Worm (Caenorhabditis elegans) whole organism, L4 larva: ENCODE data around the gene F49C12.3.
A peak's percentile ranks its signal among the peaks of the same experiment; 100 is the strongest.
"Not testable (repeated sequence)": the region's sequence is repeated elsewhere in the genome, so short reads cannot be mapped to it uniquely, and the experiment has no call there.

Experiments
- F26F4.8 ChIP-seq: fragments of 200-800 bp; sonication (Bioruptor generic); conservative IDR thresholded peaks from 2 replicates; pipeline ENCODE4 v1.3.6; 2022; ENCODE audit warnings: missing genetic modification characterization, missing compliant biosample characterization
- F44E2.7 ChIP-seq: fragments of 200-800 bp; sonication (Bioruptor generic); IDR thresholded peaks from 2 replicates; pipeline ENCODE4 v2.1.2; 2022; ENCODE audit warnings: missing genetic modification characterization, missing compliant biosample characterization
- R02D3.7 ChIP-seq: fragments of 150-350 bp; sonication (generic microtip); optimal IDR thresholded peaks from 3 replicates; lab custom pipeline; 2014; ENCODE audit warnings: missing biosample characterization, missing genetic modification characterization
- T26A8.4 ChIP-seq: fragments of 200-800 bp; sonication (Bioruptor generic); IDR thresholded peaks from 2 replicates; pipeline ENCODE4 v1.3.6; 2022; ENCODE audit warnings: missing genetic modification characterization, missing compliant biosample characterization
- ZK337.2 ChIP-seq: fragments of 200-800 bp; sonication (Bioruptor generic); IDR thresholded peaks from 2 replicates; pipeline ENCODE4 v1.3.6; 2022; ENCODE audit warnings: missing genetic modification reagents, missing genetic modification characterization, missing compliant biosample characterization
- ZK546.5 ChIP-seq, 2 experiments: sonication (generic microtip); optimal IDR thresholded peaks; 2 replicates each; lab custom pipeline; 2017; ENCODE audit warnings: missing biosample characterization in 2 of 2, missing genetic modification characterization in 2 of 2
- aha-1 ChIP-seq: fragments of 150-350 bp; peaks from one replicate; lab custom pipeline; 2014; ENCODE audit warnings: missing biosample characterization, missing genetic modification characterization
- aly-2 ChIP-seq: sonication (generic microtip); optimal IDR thresholded peaks from 2 replicates; lab custom pipeline; 2018; ENCODE audit warnings: missing biosample characterization, missing genetic modification characterization
- arid-1 ChIP-seq: fragments of 200-800 bp; sonication (Bioruptor generic); conservative IDR thresholded peaks from 2 replicates; pipeline ENCODE4 v1.3.6; 2022; ENCODE audit warnings: missing genetic modification reagents, missing genetic modification characterization, missing compliant biosample characterization
- ceh-28 ChIP-seq: fragments of 150-350 bp; optimal IDR thresholded peaks from 2 replicates; lab custom pipeline; 2014; ENCODE audit warnings: missing biosample characterization, missing genetic modification reagents, missing genetic modification characterization
- ceh-32 ChIP-seq: sonication (generic microtip); optimal IDR thresholded peaks from 2 replicates; lab custom pipeline; 2016; ENCODE audit warnings: mild to moderate bottlenecking, missing genetic modification characterization, missing compliant biosample characterization; ENCODE audit not compliant: poor library complexity
- ceh-44 ChIP-seq: fragments of 200-800 bp; sonication (Bioruptor generic); IDR thresholded peaks from 2 replicates; pipeline ENCODE4 v1.3.6; 2022; ENCODE audit warnings: missing genetic modification reagents, missing genetic modification characterization, missing compliant biosample characterization
- ceh-62 ChIP-seq: sonication (generic microtip); optimal IDR thresholded peaks from 2 replicates; lab custom pipeline; 2017; ENCODE audit warnings: missing biosample characterization, missing genetic modification characterization
- daf-12 ChIP-seq: fragments of 150-350 bp; optimal IDR thresholded peaks from 2 replicates; lab custom pipeline; 2014; ENCODE audit warnings: missing biosample characterization, missing genetic modification reagents, missing genetic modification characterization
- daf-8 ChIP-seq: fragments of 200-800 bp; sonication (Bioruptor generic); IDR thresholded peaks from 2 replicates; pipeline ENCODE4 v1.3.6; 2022; ENCODE audit warnings: missing genetic modification characterization, missing compliant biosample characterization
- dmd-6 ChIP-seq: fragments of 200-800 bp; sonication (Bioruptor generic); IDR thresholded peaks from 2 replicates; pipeline ENCODE4 v1.3.6; 2022; ENCODE audit warnings: missing genetic modification reagents, missing genetic modification characterization, missing compliant biosample characterization
- dmd-8 ChIP-seq: fragments of 200-800 bp; sonication (Bioruptor generic); IDR thresholded peaks from 2 replicates; pipeline ENCODE4 v1.3.6; 2022; ENCODE audit warnings: missing genetic modification characterization, missing compliant biosample characterization
- dve-1 ChIP-seq: sonication (generic microtip); optimal IDR thresholded peaks from 2 replicates; lab custom pipeline; 2017; ENCODE audit warnings: antibody characterized with exemption, mild to moderate bottlenecking, missing genetic modification characterization, missing compliant biosample characterization; ENCODE audit not compliant: insufficient read depth
- egl-27 ChIP-seq: sonication (generic microtip); optimal IDR thresholded peaks from 3 replicates; lab custom pipeline; 2017; ENCODE audit warnings: missing biosample characterization, missing genetic modification reagents, missing genetic modification characterization
- fos-1 ChIP-seq: fragments of 150-350 bp; optimal IDR thresholded peaks from 2 replicates; lab custom pipeline; 2014; ENCODE audit warnings: missing biosample characterization, missing genetic modification characterization
- jun-1 ChIP-seq: fragments of 150-350 bp; optimal IDR thresholded peaks from 2 replicates; lab custom pipeline; 2014; ENCODE audit warnings: missing biosample characterization, missing genetic modification reagents, missing genetic modification characterization
- lin-29 ChIP-seq: fragments of 200-800 bp; sonication (Bioruptor generic); IDR thresholded peaks from 2 replicates; pipeline ENCODE4 v1.3.6; 2022; ENCODE audit warnings: missing genetic modification reagents, missing genetic modification characterization, missing compliant biosample characterization
- lin-38 ChIP-seq: fragments of 200-800 bp; sonication (Bioruptor generic); IDR thresholded peaks from 2 replicates; pipeline ENCODE4 v1.3.6; 2022; ENCODE audit warnings: missing genetic modification reagents, missing genetic modification characterization, missing compliant biosample characterization
- lin-39 ChIP-seq: fragments of 150-350 bp; optimal IDR thresholded peaks from 2 replicates; lab custom pipeline; 2014; ENCODE audit warnings: missing biosample characterization, missing genetic modification reagents, missing genetic modification characterization
- mdl-1 ChIP-seq, 2 experiments: fragments of 150-350 bp in 1 of 2; sonication (generic microtip) in 1 of 2; optimal IDR thresholded peaks; 2 replicates each; lab custom pipeline; 2014 to 2017; ENCODE audit warnings: missing biosample characterization in 2 of 2, missing genetic modification characterization in 2 of 2
- mxl-2 ChIP-seq: fragments of 200-800 bp; sonication (Bioruptor generic); conservative IDR thresholded peaks from 2 replicates; pipeline ENCODE4 v1.3.6; 2022; ENCODE audit warnings: missing genetic modification reagents, missing genetic modification characterization, missing compliant biosample characterization
- nhr-10 ChIP-seq: fragments of 150-350 bp; optimal IDR thresholded peaks from 2 replicates; lab custom pipeline; 2014; ENCODE audit warnings: missing biosample characterization, missing genetic modification characterization
- nhr-102 ChIP-seq: sonication (generic microtip); optimal IDR thresholded peaks from 2 replicates; lab custom pipeline; 2016; ENCODE audit warnings: mild to moderate bottlenecking, missing genetic modification characterization, moderate library complexity, missing compliant biosample characterization
- nhr-25 ChIP-seq: sonication (generic microtip); optimal IDR thresholded peaks from 2 replicates; lab custom pipeline; 2017; ENCODE audit warnings: missing genetic modification characterization, mild to moderate bottlenecking, missing compliant biosample characterization, antibody characterized with exemption, moderate library complexity, borderline replicate concordance; ENCODE audit not compliant: insufficient read depth
- php-3 ChIP-seq: fragments of 200-800 bp; sonication (Bioruptor generic); IDR thresholded peaks from 2 replicates; pipeline ENCODE4 v1.3.6; 2022; ENCODE audit warnings: missing genetic modification reagents, missing genetic modification characterization, missing compliant biosample characterization
- spr-1 ChIP-seq: sonication (generic microtip); optimal IDR thresholded peaks from 2 replicates; lab custom pipeline; 2016; ENCODE audit warnings: mild to moderate bottlenecking, missing genetic modification characterization, missing compliant biosample characterization
- tag-97 ChIP-seq: fragments of 200-800 bp; sonication (Bioruptor generic); IDR thresholded peaks from 2 replicates; pipeline ENCODE4 v1.3.6; 2022; ENCODE audit warnings: missing genetic modification characterization, missing compliant biosample characterization
- tra-1 ChIP-seq: fragments of 200-800 bp; sonication (Bioruptor generic); IDR thresholded peaks from 2 replicates; pipeline ENCODE4 v1.3.6; 2022; ENCODE audit warnings: missing genetic modification reagents, missing genetic modification characterization, missing compliant biosample characterization
- unc-130 ChIP-seq: sonication (generic microtip); optimal IDR thresholded peaks from 2 replicates; lab custom pipeline; 2016; ENCODE audit warnings: missing genetic modification reagents, missing genetic modification characterization, missing compliant biosample characterization
- unc-39 ChIP-seq: sonication (generic microtip); optimal IDR thresholded peaks from 2 replicates; lab custom pipeline; 2017; ENCODE audit warnings: missing biosample characterization, missing genetic modification characterization
- unc-62 ChIP-seq, 3 experiments: fragments of 150-350 bp in 1 of 3; sonication (generic microtip); optimal IDR thresholded peaks in 2 of 3; peaks in 1 of 3; 1 replicate in 1 of 3; 2 replicates in 2 of 3; lab custom pipeline; 2014 to 2017; ENCODE audit warnings: missing biosample characterization in 3 of 3, missing genetic modification characterization in 3 of 3, missing genetic modification reagents in 3 of 3, missing genotype in 1 of 3
- zip-11 ChIP-seq: fragments of 200-800 bp; sonication (Bioruptor generic); IDR thresholded peaks from 2 replicates; pipeline ENCODE4 v1.3.6; 2022; ENCODE audit warnings: missing genetic modification characterization, missing compliant biosample characterization

F49C12.3 gene

ce11 chrIV:9274008-9274529 lies 26.2 kb upstream of the F49C12.3 start, which contains the start of gene nmy-3:
Gene nmy-3, plus strand, starts transcription at chrIV:9274479.
- TF ChIP-seq unc-62 (GFP tag; optimal IDR thresholded peaks at IDR 0.05 in 1 of 2; lab: Kevin White, UChicago) (peak in 1 of 2 experiments; percentile 91), unc-62 (tag; optimal IDR thresholded peaks at IDR 0.05; lab: Kevin White, UChicago) (no peak), egl-27 (tag; lab: Kevin White, UChicago) (no peak), ceh-28 (tag; lab: Kevin White, UChicago) (no peak), ceh-32 (tag; lab: Kevin White, UChicago) (no peak), F44E2.7 (no peak), daf-8 (GFP tag; lab: Robert Waterston, UW) (no peak)
- TF ChIP-seq, all 104 proteins: peak for 1

- TF ChIP-seq zip-11, arid-1, F26F4.8 (GFP tag; lab: Robert Waterston, UW): not testable (repeated sequence)
Observed at ce11 chrIV:9286305-9286704, 13.9 kb upstream of the F49C12.3 start, which contains the start of gene nhr-267. Gene nhr-267, minus strand, starts transcription at chrIV:9286405.

DNA sequence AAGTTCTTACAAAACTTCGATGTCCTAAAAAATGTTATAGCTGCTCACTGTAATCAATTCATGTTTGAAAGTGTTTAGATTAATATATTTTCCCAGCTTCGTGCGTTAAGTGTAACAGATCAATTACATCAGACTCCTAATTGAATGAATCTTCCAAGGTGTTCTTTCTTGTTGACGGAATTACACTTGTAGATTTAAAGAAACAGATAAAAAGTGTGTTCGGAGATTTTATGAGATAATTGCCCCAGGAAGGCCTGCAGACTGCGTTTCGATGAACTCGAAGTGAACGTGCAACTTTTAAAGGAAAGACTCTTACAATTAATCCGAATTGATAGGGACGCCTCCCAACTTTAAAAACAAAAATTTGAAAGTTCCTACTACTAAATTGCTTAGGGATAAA lies 10.6 kb upstream of the F49C12.3 start:
- TF ChIP-seq ZK337.2 (GFP tag; lab: Robert Waterston, UW), result no peak
- TF ChIP-seq ceh-62, result no peak
- TF ChIP-seq ceh-44 (GFP tag; lab: Robert Waterston, UW), result no peak
- TF ChIP-seq tra-1 (GFP tag; lab: Robert Waterston, UW), result no peak
- TF ChIP-seq nhr-102 (tag; lab: Kevin White, UChicago), result no peak
- no peak for TF ChIP-seq daf-12
- no peak for TF ChIP-seq unc-130 (GFP tag; lab: Kevin White, UChicago)
- TF ChIP-seq spr-1, result no peak
- no peak for TF ChIP-seq R02D3.7 (tag; lab: Kevin White, UChicago)
- TF ChIP-seq ceh-28 (tag; lab: Kevin White, UChicago), result no peak
- no peak for TF ChIP-seq ZK546.5 (tag; optimal IDR thresholded peaks at IDR 0.05; lab: Kevin White, UChicago)
- no peak for TF ChIP-seq nhr-25 (tag; lab: Kevin White, UChicago)
- no peak for TF ChIP-seq fos-1 (tag; lab: Kevin White, UChicago)
- no peak for TF ChIP-seq mdl-1 (tag; optimal IDR thresholded peaks at IDR 0.05; lab: Kevin White, UChicago)
- no peak for TF ChIP-seq dve-1 (tag; lab: Kevin White, UChicago)
- no peak for TF ChIP-seq unc-39 (tag; lab: Kevin White, UChicago)
- TF ChIP-seq T26A8.4, result no peak
- TF ChIP-seq aly-2 (tag; lab: Kevin White, UChicago), result no peak
- no peak for TF ChIP-seq php-3
- TF ChIP-seq jun-1, result no peak
- TF ChIP-seq, all 104 proteins: peak for 0

DNA sequence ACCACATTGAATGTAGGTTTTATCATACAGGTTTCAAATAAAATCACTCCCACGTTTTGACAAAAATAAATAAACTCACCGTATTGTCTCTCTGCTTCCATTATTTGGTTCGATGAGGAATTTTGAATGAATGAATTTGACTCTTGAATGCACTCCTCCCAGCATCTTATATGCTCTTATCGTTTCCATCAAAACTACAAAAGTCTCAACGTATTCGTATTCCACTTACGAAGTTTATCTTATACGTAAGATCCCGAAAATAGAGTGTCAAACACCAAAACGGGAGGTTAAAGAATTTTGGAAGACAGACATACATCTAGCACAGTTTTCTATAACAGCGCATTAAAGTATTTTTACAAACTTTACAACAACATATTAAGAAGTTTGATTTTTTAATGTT lies 6.4 kb upstream of the F49C12.3 start, which contains the start of gene nhr-264:
TSS of gene nhr-264 (minus strand) at position 101 of the 400 bp plus-strand sequence.
- not testable (repeated sequence) for TF ChIP-seq mxl-2 (GFP tag; lab: Robert Waterston, UW); jun-1; tra-1 (GFP tag; lab: Robert Waterston, UW)

- TF ChIP-seq zip-11 (GFP tag; lab: Robert Waterston, UW) (no peak), unc-39 (tag; lab: Kevin White, UChicago) (no peak), nhr-10 (tag; lab: Kevin White, UChicago) (no peak), tra-1 (GFP tag; lab: Robert Waterston, UW) (no peak), dmd-8 (GFP tag; lab: Robert Waterston, UW) (no peak), lin-39 (no peak), ZK337.2 (GFP tag; lab: Robert Waterston, UW) (no peak), aha-1 (tag; lab: Kevin White, UChicago) (peak; percentile 51), unc-62 (GFP tag; optimal IDR thresholded peaks at IDR 0.05 in 1 of 2; lab: Kevin White, UChicago) (peak in 1 of 2 experiments; percentile 65), unc-62 (tag; optimal IDR thresholded peaks at IDR 0.05; lab: Kevin White, UChicago) (no peak), aly-2 (tag; lab: Kevin White, UChicago) (no peak), dmd-6 (no peak), lin-38 (no peak), tag-97 (GFP tag; lab: Robert Waterston, UW) (no peak), lin-29 (no peak)
Observed at ce11 chrIV:9296285-9296684, 3.9 kb upstream of the F49C12.3 start, which contains the start of gene F49C12.1. Gene F49C12.1, minus strand, starts transcription at chrIV:9296354.
